Worm (Caenorhabditis elegans) whole organism, L3 larva: ENCODE results near the gene C25A11.2.

ENCODE experiments used
- R02D3.7 ChIP-seq: fragments of 150-350 bp; optimal IDR thresholded peaks from 2 replicates; lab custom pipeline; 2014; ENCODE audit warnings: missing biosample characterization, missing genetic modification characterization
- aly-2 ChIP-seq: fragments of 150-350 bp; optimal IDR thresholded peaks from 2 replicates; lab custom pipeline; 2014; ENCODE audit warnings: missing biosample characterization, missing genetic modification characterization
- ama-1 ChIP-seq: fragments of 150-350 bp; optimal IDR thresholded peaks from 2 replicates; lab custom pipeline; 2018
- ceh-16 ChIP-seq: sonication (generic microtip); optimal IDR thresholded peaks from 2 replicates; lab custom pipeline; 2017; ENCODE audit warnings: missing biosample characterization, missing genetic modification characterization
- ceh-28 ChIP-seq: fragments of 150-350 bp; optimal IDR thresholded peaks from 2 replicates; lab custom pipeline; 2014; ENCODE audit warnings: missing biosample characterization, missing genetic modification reagents, missing genetic modification characterization
- ceh-82 ChIP-seq: fragments of 150-350 bp; optimal IDR thresholded peaks from 2 replicates; lab custom pipeline; 2014; ENCODE audit warnings: missing biosample characterization, missing genetic modification characterization
- ceh-9 ChIP-seq: sonication (generic microtip); optimal IDR thresholded peaks from 2 replicates; lab custom pipeline; 2018; ENCODE audit warnings: missing biosample characterization, missing genetic modification characterization
- daf-12 ChIP-seq: fragments of 150-350 bp; optimal IDR thresholded peaks from 2 replicates; lab custom pipeline; 2014; ENCODE audit warnings: missing biosample characterization, missing genetic modification reagents, missing genetic modification characterization
- egl-27 ChIP-seq: sonication (generic microtip); optimal IDR thresholded peaks from 4 replicates; lab custom pipeline; 2017; ENCODE audit warnings: missing biosample characterization, missing genetic modification reagents, missing genetic modification characterization
- egl-5 ChIP-seq: fragments of 150-350 bp; optimal IDR thresholded peaks from 2 replicates; lab custom pipeline; 2017; ENCODE audit warnings: missing biosample characterization, missing genetic modification reagents, missing genetic modification characterization, inconsistent platforms
- elt-1 ChIP-seq: fragments of 150-350 bp; optimal IDR thresholded peaks from 2 replicates; lab custom pipeline; 2014; ENCODE audit warnings: missing biosample characterization, missing genetic modification characterization
- elt-3 ChIP-seq, 3 experiments: fragments of 150-350 bp in 1 of 3; sonication (generic microtip) in 2 of 3; optimal IDR thresholded peaks; 2 replicates in 2 of 3; 4 replicates in 1 of 3; lab custom pipeline; 2014 to 2017; ENCODE audit warnings: missing biosample characterization in 3 of 3, missing genetic modification characterization in 3 of 3
- fkh-10 ChIP-seq: sonication (generic microtip); optimal IDR thresholded peaks from 2 replicates; lab custom pipeline; 2017; ENCODE audit warnings: missing biosample characterization, missing genetic modification reagents, missing genetic modification characterization
- fkh-2 ChIP-seq: fragments of 150-350 bp; optimal IDR thresholded peaks from 2 replicates; lab custom pipeline; 2014; ENCODE audit warnings: missing biosample characterization, missing genetic modification reagents, missing genetic modification characterization
- fos-1 ChIP-seq: fragments of 150-350 bp; optimal IDR thresholded peaks from 2 replicates; lab custom pipeline; 2014; ENCODE audit warnings: missing biosample characterization, missing genetic modification characterization
- hmg-11 ChIP-seq: sonication (generic microtip); optimal IDR thresholded peaks from 2 replicates; lab custom pipeline; 2016; ENCODE audit warnings: missing genetic modification characterization, missing compliant biosample characterization
- jun-1 ChIP-seq: fragments of 150-350 bp; optimal IDR thresholded peaks from 2 replicates; lab custom pipeline; 2014; ENCODE audit warnings: missing biosample characterization, missing genetic modification reagents, missing genetic modification characterization
- lin-15B ChIP-seq: fragments of 150-350 bp; optimal IDR thresholded peaks from 2 replicates; lab custom pipeline; 2014; ENCODE audit warnings: missing biosample characterization, missing genetic modification characterization
- lin-39 ChIP-seq: fragments of 150-350 bp; optimal IDR thresholded peaks from 2 replicates; lab custom pipeline; 2018; ENCODE audit warnings: missing biosample characterization, missing genetic modification reagents, missing genetic modification characterization
- mdl-1 ChIP-seq: fragments of 150-350 bp; optimal IDR thresholded peaks from 2 replicates; lab custom pipeline; 2014; ENCODE audit warnings: missing biosample characterization, missing genetic modification characterization
- mml-1 ChIP-seq: fragments of 150-350 bp; sonication (generic microtip); optimal IDR thresholded peaks from 3 replicates; lab custom pipeline; 2014; ENCODE audit warnings: missing biosample characterization, missing genetic modification characterization
- nfya-1 ChIP-seq: sonication (generic microtip); optimal IDR thresholded peaks from 2 replicates; lab custom pipeline; 2017; ENCODE audit warnings: missing genetic modification characterization, mild to moderate bottlenecking, missing compliant biosample characterization, antibody characterized with exemption, moderate library complexity; ENCODE audit not compliant: insufficient read depth
- nhr-12 ChIP-seq: fragments of 150-350 bp; optimal IDR thresholded peaks from 2 replicates; lab custom pipeline; 2014; ENCODE audit warnings: missing biosample characterization, missing genetic modification characterization
- nhr-23 ChIP-seq: fragments of 150-350 bp; optimal IDR thresholded peaks from 2 replicates; lab custom pipeline; 2014; ENCODE audit warnings: missing biosample characterization, missing genetic modification reagents, missing genetic modification characterization
- nhr-25 ChIP-seq: sonication (generic microtip); optimal IDR thresholded peaks from 2 replicates; lab custom pipeline; 2017; ENCODE audit warnings: missing biosample characterization, missing genetic modification characterization
- nhr-28 ChIP-seq: fragments of 150-350 bp; optimal IDR thresholded peaks from 2 replicates; lab custom pipeline; 2014; ENCODE audit warnings: missing biosample characterization, missing genetic modification characterization
- nhr-67 ChIP-seq: fragments of 150-350 bp; optimal IDR thresholded peaks from 2 replicates; lab custom pipeline; 2014; ENCODE audit warnings: missing biosample characterization, missing genetic modification characterization
- nhr-77 ChIP-seq: fragments of 150-350 bp; optimal IDR thresholded peaks from 2 replicates; lab custom pipeline; 2014; ENCODE audit warnings: missing biosample characterization, missing genetic modification characterization
- pha-4 ChIP-seq: fragments of 150-350 bp; optimal IDR thresholded peaks from 2 replicates; lab custom pipeline; 2014; ENCODE audit warnings: missing biosample characterization, missing genetic modification reagents, missing genetic modification characterization
- pqm-1 ChIP-seq: fragments of 150-350 bp; optimal IDR thresholded peaks from 2 replicates; lab custom pipeline; 2017; ENCODE audit warnings: missing biosample characterization, missing genetic modification characterization, inconsistent platforms
- sea-2 ChIP-seq: fragments of 150-350 bp; sonication (generic microtip); optimal IDR thresholded peaks from 4 replicates; lab custom pipeline; 2014; ENCODE audit warnings: missing biosample characterization, missing genetic modification reagents, missing genetic modification characterization
- snpc-4 ChIP-seq: fragments of 150-350 bp; optimal IDR thresholded peaks from 2 replicates; lab custom pipeline; 2014; ENCODE audit warnings: missing biosample characterization, missing genetic modification characterization
- tbx-2 ChIP-seq: sonication (generic microtip); optimal IDR thresholded peaks from 2 replicates; lab custom pipeline; 2016; ENCODE audit warnings: mild to moderate bottlenecking, missing genetic modification characterization, missing compliant biosample characterization
- unc-39 ChIP-seq: sonication (generic microtip); optimal IDR thresholded peaks from 4 replicates; lab custom pipeline; 2017; ENCODE audit warnings: missing biosample characterization, missing genetic modification characterization
- unc-62 ChIP-seq: fragments of 150-350 bp; sonication (generic microtip); optimal IDR thresholded peaks from 4 replicates; lab custom pipeline; 2014; ENCODE audit warnings: missing biosample characterization, missing genetic modification reagents, missing genetic modification characterization
- ztf-11 ChIP-seq: fragments of 150-350 bp; optimal IDR thresholded peaks from 2 replicates; lab custom pipeline; 2014; ENCODE audit warnings: missing biosample characterization, missing genetic modification characterization
- ztf-4 ChIP-seq: fragments of 150-350 bp; optimal IDR thresholded peaks from 2 replicates; lab custom pipeline; 2014; ENCODE audit warnings: missing biosample characterization, missing genetic modification characterization

Gene C25A11.2

ce11 chrX:9117541-9117940 is 3.7 kb downstream of the C25A11.2 start:
- TF ChIP-seq lin-39 (tag; lab: Kevin White, UChicago) = no peak
- TF ChIP-seq ceh-9 (tag; lab: Kevin White, UChicago) = no peak
- no peak for TF ChIP-seq nhr-28 (tag; lab: Kevin White, UChicago)
- no peak for TF ChIP-seq sea-2 (GFP tag; lab: Kevin White, UChicago)
- no peak for TF ChIP-seq ceh-82 (tag; lab: Kevin White, UChicago)
- no peak for TF ChIP-seq unc-39 (tag; lab: Kevin White, UChicago)
- no peak for TF ChIP-seq elt-3 (tag; optimal IDR thresholded peaks at IDR 0.05; lab: Kevin White, UChicago)
- no peak for TF ChIP-seq nhr-12
- TF ChIP-seq mdl-1 = no peak
- TF ChIP-seq snpc-4 (tag; lab: Kevin White, UChicago) = no peak
- no peak for TF ChIP-seq aly-2 (tag; lab: Kevin White, UChicago)
- TF ChIP-seq fkh-2 (tag; lab: Kevin White, UChicago) = no peak
- TF ChIP-seq tbx-2 (tag; lab: Kevin White, UChicago) = no peak
- no peak for TF ChIP-seq nhr-67
- TF ChIP-seq, all 47 proteins: peak for 0

- TF ChIP-seq nhr-25 (tag; lab: Kevin White, UChicago) = peak; percentile 22
- TF ChIP-seq, all 47 proteins: peak for 1; not testable (repeated sequence) for 46
Observed at ce11 chrX:9118741-9119140, 4.9 kb downstream of the C25A11.2 start.

ce11 chrX:9137402-9137801 is 23.5 kb downstream of the C25A11.2 start, which contains the start of gene B0563.6:
Gene B0563.6, plus strand, starts transcription at chrX:9137702.
- TF ChIP-seq R02D3.7 (tag; lab: Kevin White, UChicago) (no peak), nhr-77 (tag; lab: Kevin White, UChicago) (no peak), ztf-4 (no peak), ceh-28 (no peak)
- TF ChIP-seq, all 47 proteins: peak for 0

- TF ChIP-seq snpc-4 (tag; lab: Kevin White, UChicago) = no peak
- no peak for TF ChIP-seq fkh-10 (GFP tag; lab: Kevin White, UChicago)
- TF ChIP-seq lin-39 (tag; lab: Kevin White, UChicago) = no peak
- no peak for TF ChIP-seq nhr-77 (tag; lab: Kevin White, UChicago)
- TF ChIP-seq nhr-67 = no peak
- TF ChIP-seq ztf-11 = no peak
- TF ChIP-seq ztf-4 = no peak
- no peak for TF ChIP-seq elt-3 (tag; optimal IDR thresholded peaks at IDR 0.05; lab: Kevin White, UChicago)
- TF ChIP-seq egl-5 (tag; lab: Kevin White, UChicago) = no peak
- TF ChIP-seq pha-4 (tag; lab: Kevin White, UChicago) = no peak
- TF ChIP-seq elt-1 = no peak
- no peak for TF ChIP-seq lin-15B (tag; lab: Kevin White, UChicago)
- TF ChIP-seq nhr-25 (tag; lab: Kevin White, UChicago) = no peak
- TF ChIP-seq, all 47 proteins: peak for 0
Observed at ce11 chrX:9145848-9146247, 32.0 kb downstream of the C25A11.2 start, which contains the start of gene B0563.5. Gene B0563.5, plus strand, starts transcription at chrX:9146148.

- TF ChIP-seq jun-1 (peak; percentile 27), sea-2 (GFP tag; lab: Kevin White, UChicago) (no peak), egl-27 (tag; lab: Kevin White, UChicago) (no peak), hmg-11 (tag; lab: Kevin White, UChicago) (no peak), snpc-4 (tag; lab: Kevin White, UChicago) (no peak), nhr-25 (tag; lab: Kevin White, UChicago) (peak; percentile 8), ceh-9 (tag; lab: Kevin White, UChicago) (no peak), daf-12 (tag; lab: Kevin White, UChicago) (no peak), ceh-16 (tag; lab: Kevin White, UChicago) (no peak), unc-62 (GFP tag; lab: Kevin White, UChicago) (peak; percentile 44), elt-3 (tag; optimal IDR thresholded peaks at IDR 0.05; lab: Kevin White, UChicago) (peak in 2 of 3 experiments; percentile 35 to 78), mml-1 (tag; lab: Kevin White, UChicago) (no peak), pqm-1 (tag; lab: Kevin White, UChicago) (no peak), nhr-23 (tag; lab: Kevin White, UChicago) (peak; percentile 64), fos-1 (tag; lab: Kevin White, UChicago) (no peak), ama-1 (lab: Kevin White, UChicago) (no peak), lin-39 (tag; lab: Kevin White, UChicago) (no peak), nfya-1 (tag; lab: Kevin White, UChicago) (no peak)
Observed at ce11 chrX:9146953-9147352, 33.1 kb downstream of the C25A11.2 start.
